Worm (Caenorhabditis elegans) whole organism, late embryonic: ENCODE measurements around the gene K08E4.7.

ENCODE experiments used
- C08G9.2 ChIP-seq: sonication (generic microtip); optimal IDR thresholded peaks from 2 replicates; lab custom pipeline; 2016; ENCODE audit warnings: mild to moderate bottlenecking, missing genetic modification characterization, moderate library complexity, missing compliant biosample characterization
- C38D4.7 ChIP-seq: fragments of 200-800 bp; sonication (Bioruptor generic); optimal IDR thresholded peaks from 2 replicates; lab custom pipeline; 2018; ENCODE audit warnings: mild to moderate bottlenecking, missing genetic modification characterization, moderate library complexity, missing compliant biosample characterization
- K09A11.1 ChIP-seq: sonication (generic microtip); optimal IDR thresholded peaks from 2 replicates; lab custom pipeline; 2017; ENCODE audit warnings: antibody characterized with exemption, mild to moderate bottlenecking, missing genetic modification characterization, missing compliant biosample characterization; ENCODE audit not compliant: insufficient read depth
- Y22D7AL.16 ChIP-seq: sonication (generic microtip); optimal IDR thresholded peaks from 2 replicates; lab custom pipeline; 2016; ENCODE audit warnings: missing genetic modification characterization, missing compliant biosample characterization
- ceh-2 ChIP-seq: sonication (generic microtip); optimal IDR thresholded peaks from 2 replicates; lab custom pipeline; 2016; ENCODE audit warnings: missing genotype, missing genetic modification characterization, missing compliant biosample characterization
- ceh-22 ChIP-seq: sonication (generic microtip); optimal IDR thresholded peaks from 2 replicates; lab custom pipeline; 2017; ENCODE audit warnings: missing biosample characterization, missing genetic modification characterization
- ceh-31 ChIP-seq: sonication (generic microtip); optimal IDR thresholded peaks from 2 replicates; lab custom pipeline; 2016; ENCODE audit warnings: missing genetic modification characterization, missing compliant biosample characterization
- ceh-34 ChIP-seq: sonication (generic microtip); optimal IDR thresholded peaks from 2 replicates; lab custom pipeline; 2016; ENCODE audit warnings: mild to moderate bottlenecking, missing genetic modification characterization, missing compliant biosample characterization
- ceh-45 ChIP-seq: fragments of 200-800 bp; sonication (Bioruptor generic); IDR thresholded peaks from 2 replicates; pipeline ENCODE4 v1.3.6; 2022; ENCODE audit warnings: missing genetic modification reagents, missing genetic modification characterization, missing compliant biosample characterization
- ceh-48 ChIP-seq: sonication (generic microtip); optimal IDR thresholded peaks from 2 replicates; lab custom pipeline; 2016; ENCODE audit warnings: missing genetic modification characterization, inconsistent platforms, missing compliant biosample characterization
- dmd-4 ChIP-seq: sonication (generic microtip); optimal IDR thresholded peaks from 2 replicates; lab custom pipeline; 2016; ENCODE audit warnings: borderline replicate concordance, missing genetic modification characterization, missing compliant biosample characterization
- dve-1 ChIP-seq: sonication (generic microtip); optimal IDR thresholded peaks from 2 replicates; lab custom pipeline; 2017; ENCODE audit warnings: antibody characterized with exemption, mild to moderate bottlenecking, missing genetic modification characterization, missing compliant biosample characterization
- elt-2 ChIP-seq: sonication (generic microtip); optimal IDR thresholded peaks from 2 replicates; lab custom pipeline; 2016; ENCODE audit warnings: missing genetic modification reagents, missing genetic modification characterization, missing compliant biosample characterization
- ets-4 ChIP-seq: sonication (generic microtip); optimal IDR thresholded peaks from 2 replicates; lab custom pipeline; 2016; ENCODE audit warnings: missing genetic modification characterization, missing compliant biosample characterization
- eyg-1 ChIP-seq: sonication (generic microtip); optimal IDR thresholded peaks from 2 replicates; lab custom pipeline; 2016; ENCODE audit warnings: missing genotype, missing genetic modification characterization, missing compliant biosample characterization
- fax-1 ChIP-seq: sonication (generic microtip); optimal IDR thresholded peaks from 2 replicates; lab custom pipeline; 2016; ENCODE audit warnings: missing genotype, missing genetic modification characterization, missing compliant biosample characterization
- fkh-6 ChIP-seq: sonication (generic microtip); optimal IDR thresholded peaks from 2 replicates; lab custom pipeline; 2016; ENCODE audit warnings: missing genetic modification characterization, missing compliant biosample characterization
- hlh-15 ChIP-seq: sonication (generic microtip); optimal IDR thresholded peaks from 2 replicates; lab custom pipeline; 2016; ENCODE audit warnings: missing genetic modification characterization, missing compliant biosample characterization
- hlh-30 ChIP-seq: sonication (generic microtip); optimal IDR thresholded peaks from 2 replicates; lab custom pipeline; 2017; ENCODE audit warnings: antibody characterized with exemption, missing genetic modification characterization, missing compliant biosample characterization; ENCODE audit not compliant: insufficient read depth
- lin-11 ChIP-seq: fragments of 200-800 bp; sonication (Bioruptor generic); optimal IDR thresholded peaks from 2 replicates; lab custom pipeline; 2018; ENCODE audit warnings: mild to moderate bottlenecking, missing genetic modification characterization, missing compliant biosample characterization
- mec-3 ChIP-seq: sonication (generic microtip); optimal IDR thresholded peaks from 2 replicates; lab custom pipeline; 2016; ENCODE audit warnings: borderline replicate concordance, missing genetic modification characterization, missing compliant biosample characterization
- nhr-11 ChIP-seq: fragments of 150-350 bp; optimal IDR thresholded peaks from 2 replicates; lab custom pipeline; 2014; ENCODE audit warnings: missing biosample characterization, missing genetic modification characterization
- nhr-232 ChIP-seq: sonication (generic microtip); optimal IDR thresholded peaks from 2 replicates; lab custom pipeline; 2016; ENCODE audit warnings: missing genetic modification characterization, missing compliant biosample characterization
- odd-2 ChIP-seq: sonication (generic microtip); optimal IDR thresholded peaks from 2 replicates; lab custom pipeline; 2017; ENCODE audit warnings: antibody characterized with exemption, mild to moderate bottlenecking, missing genetic modification characterization, missing compliant biosample characterization
- pax-1 ChIP-seq: fragments of 150-350 bp; optimal IDR thresholded peaks from 2 replicates; lab custom pipeline; 2014; ENCODE audit warnings: missing biosample characterization, missing genetic modification characterization
- pha-2 ChIP-seq: sonication (generic microtip); optimal IDR thresholded peaks from 2 replicates; lab custom pipeline; 2017; ENCODE audit warnings: mild to moderate bottlenecking, missing genetic modification characterization, missing compliant biosample characterization
- pqm-1 ChIP-seq: sonication (generic microtip); optimal IDR thresholded peaks from 2 replicates; lab custom pipeline; 2016; ENCODE audit warnings: missing genetic modification characterization, missing compliant biosample characterization
- pros-1 ChIP-seq: fragments of 150-350 bp; optimal IDR thresholded peaks from 2 replicates; lab custom pipeline; 2014; ENCODE audit warnings: missing biosample characterization, missing genetic modification reagents, missing genetic modification characterization
- sdc-2 ChIP-seq: sonication (generic microtip); optimal IDR thresholded peaks from 2 replicates; lab custom pipeline; 2016; ENCODE audit warnings: missing genotype, missing genetic modification characterization, missing compliant biosample characterization
- syd-9 ChIP-seq: sonication (generic microtip); optimal IDR thresholded peaks from 2 replicates; lab custom pipeline; 2016; ENCODE audit warnings: mild to moderate bottlenecking, missing genetic modification characterization, moderate library complexity, missing compliant biosample characterization
- ttx-3 ChIP-seq: sonication (generic microtip); optimal IDR thresholded peaks from 2 replicates; lab custom pipeline; 2016; ENCODE audit warnings: missing genetic modification reagents, missing genetic modification characterization, missing compliant biosample characterization
- unc-3 ChIP-seq, 2 experiments: fragments of 200-800 bp in 1 of 2; sonication (Bioruptor generic) in 1 of 2; sonication (generic microtip) in 1 of 2; conservative IDR thresholded peaks in 1 of 2; optimal IDR thresholded peaks in 1 of 2; 2 replicates each; pipeline versions ENCODE4 v1.3.6 to Lab custom; 2016 to 2022; ENCODE audit warnings: missing compliant biosample characterization in 2 of 2, missing genetic modification characterization in 2 of 2, missing genetic modification reagents in 1 of 2
- unc-42 ChIP-seq: sonication (generic microtip); optimal IDR thresholded peaks from 2 replicates; lab custom pipeline; 2016; ENCODE audit warnings: missing genotype, missing genetic modification characterization, missing compliant biosample characterization
- unc-86 ChIP-seq: sonication (generic microtip); optimal IDR thresholded peaks from 2 replicates; lab custom pipeline; 2016; ENCODE audit warnings: missing genetic modification characterization, missing compliant biosample characterization
- zip-5 ChIP-seq: sonication (generic microtip); optimal IDR thresholded peaks from 2 replicates; lab custom pipeline; 2016; ENCODE audit warnings: missing genetic modification characterization, missing compliant biosample characterization

The K08E4.7 gene

ce11 chrIV:12093384-12093783, 17.8 kb downstream of the K08E4.7 start, which contains the start of gene cpsf-4:
cpsf-4 (minus strand) TSS chrIV:12093445.
- TF ChIP-seq ceh-2 (tag; lab: Kevin White, UChicago) (no peak), dve-1 (tag; lab: Kevin White, UChicago) (no peak), unc-3 (GFP tag; conservative IDR thresholded peaks at IDR 0.05; lab: Robert Waterston, UW) (no peak), unc-3 (tag; optimal IDR thresholded peaks at IDR 0.05; lab: Kevin White, UChicago) (no peak)

DNA sequence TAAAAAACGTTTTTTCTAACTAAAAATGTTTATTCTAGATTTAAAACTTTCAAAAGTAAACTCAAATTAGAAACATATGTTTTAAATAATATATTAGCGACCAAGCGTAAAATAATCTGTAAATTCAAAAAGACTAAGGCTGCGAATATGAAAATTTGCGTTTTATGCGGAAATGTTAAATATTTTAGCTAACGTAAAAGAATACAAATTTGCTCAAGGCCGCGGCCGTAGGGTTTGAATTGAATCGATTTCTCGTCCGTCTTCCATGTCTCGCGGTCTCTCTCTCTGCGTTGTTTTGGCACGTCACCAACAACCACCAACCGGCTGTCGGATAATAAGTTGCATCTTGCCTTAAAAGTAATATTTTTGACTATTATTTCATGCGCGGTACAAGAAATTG, 18.2 kb downstream of the K08E4.7 start, which contains the start of gene F11A10.5:
Gene F11A10.5 (plus strand): TSS at position 301 of the 400 bp plus-strand sequence.
- no peak for TF ChIP-seq unc-42 (tag; lab: Kevin White, UChicago)
- no peak for TF ChIP-seq fax-1 (tag; lab: Kevin White, UChicago)
- no peak for TF ChIP-seq elt-2 (tag; lab: Kevin White, UChicago)
- peak; percentile 10 for TF ChIP-seq ceh-31 (tag; lab: Kevin White, UChicago)
- TF ChIP-seq lin-11 (tag; lab: Kevin White, UChicago) = no peak
- TF ChIP-seq ceh-45 (GFP tag; lab: Robert Waterston, UW) = no peak
- no peak for TF ChIP-seq pha-2
- TF ChIP-seq fkh-6 (tag; lab: Kevin White, UChicago) = no peak
- no peak for TF ChIP-seq hlh-30 (tag; lab: Kevin White, UChicago)
- TF ChIP-seq pros-1 = no peak
- peak; percentile 47 for TF ChIP-seq ceh-48 (tag; lab: Kevin White, UChicago)
- no peak for TF ChIP-seq mec-3 (tag; lab: Kevin White, UChicago)
- no peak for TF ChIP-seq syd-9 (tag; lab: Kevin White, UChicago)
- no peak for TF ChIP-seq K09A11.1 (tag; lab: Kevin White, UChicago)
- TF ChIP-seq ceh-34 = no peak
- no peak for TF ChIP-seq Y22D7AL.16 (tag; lab: Kevin White, UChicago)
- TF ChIP-seq pqm-1 (tag; lab: Kevin White, UChicago) = no peak
- TF ChIP-seq zip-5 (tag; lab: Kevin White, UChicago) = peak; percentile 16
- TF ChIP-seq nhr-232 = no peak
- no peak for TF ChIP-seq eyg-1 (tag; lab: Kevin White, UChicago)

DNA sequence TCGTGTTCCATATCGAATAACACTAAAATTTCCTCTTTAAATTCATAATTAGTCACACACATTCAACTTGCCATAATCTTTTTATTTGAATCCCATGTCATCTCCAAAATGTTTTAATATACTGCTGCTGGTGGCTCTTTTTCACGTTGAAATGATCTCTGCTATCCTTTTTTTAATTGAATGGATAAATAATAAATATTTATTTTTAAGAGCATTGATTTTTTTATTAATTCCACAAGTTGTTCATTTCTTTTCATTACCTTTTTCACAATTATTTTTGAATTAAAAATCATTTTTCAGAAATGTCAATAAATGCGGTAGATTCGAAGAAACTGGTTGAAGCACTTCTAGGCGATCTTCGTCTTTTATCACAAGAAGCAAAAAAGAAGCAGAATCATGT, 20.9 kb downstream of the K08E4.7 start, which contains the start of gene mon-2:
Gene mon-2 (plus strand): TSS at position 301 of the 400 bp plus-strand sequence.
- TF ChIP-seq C08G9.2 (tag; lab: Kevin White, UChicago) (no peak), K09A11.1 (tag; lab: Kevin White, UChicago) (no peak), nhr-232 (no peak), unc-86 (tag; lab: Kevin White, UChicago) (no peak), elt-2 (tag; lab: Kevin White, UChicago) (no peak), ceh-31 (tag; lab: Kevin White, UChicago) (no peak), ets-4 (tag; lab: Kevin White, UChicago) (no peak), nhr-11 (tag; lab: Kevin White, UChicago) (no peak), hlh-30 (tag; lab: Kevin White, UChicago) (no peak), hlh-15 (tag; lab: Kevin White, UChicago) (no peak), ttx-3 (tag; lab: Kevin White, UChicago) (no peak), pax-1 (no peak), mec-3 (tag; lab: Kevin White, UChicago) (no peak), pha-2 (no peak), C38D4.7 (GFP tag; lab: Kevin White, UChicago) (no peak), unc-3 (GFP tag; conservative IDR thresholded peaks at IDR 0.05; lab: Robert Waterston, UW) (no peak), unc-3 (tag; optimal IDR thresholded peaks at IDR 0.05; lab: Kevin White, UChicago) (no peak), zip-5 (tag; lab: Kevin White, UChicago) (no peak), ceh-34 (no peak), fkh-6 (tag; lab: Kevin White, UChicago) (no peak)

ce11 chrIV:12105558-12105957, 30.0 kb downstream of the K08E4.7 start, which contains the start of gene M18.3:
M18.3 (plus strand) TSS chrIV:12105858.
- TF ChIP-seq ceh-2 (tag; lab: Kevin White, UChicago) (no peak), K09A11.1 (tag; lab: Kevin White, UChicago) (no peak), odd-2 (no peak), Y22D7AL.16 (tag; lab: Kevin White, UChicago) (no peak), sdc-2 (tag; lab: Kevin White, UChicago) (no peak), ceh-22 (tag; lab: Kevin White, UChicago) (no peak), dmd-4 (no peak)
- TF ChIP-seq, all 69 proteins: peak for 0
